Fruit fly (Drosophila melanogaster) whole organism, wandering third instar larva: ENCODE measurements around the gene CG9171.

Source experiments
- CG9705 ChIP-seq: fragments of 200-800 bp; sonication (Bioruptor generic); optimal IDR thresholded peaks from 2 replicates; lab custom pipeline; 2018; ENCODE audit warnings: missing biosample characterization, mild to moderate bottlenecking, missing genetic modification characterization
- Dfd ChIP-seq: fragments of >200 bp; optimal IDR thresholded peaks from 2 replicates; lab custom pipeline; 2017; ENCODE audit warnings: missing biosample characterization, missing genetic modification characterization
- Dif ChIP-seq: fragments of 200-275, 200-300 bp; sonication (Bioruptor generic); optimal IDR thresholded peaks from 2 replicates; lab custom pipeline; 2018; ENCODE audit warnings: missing biosample characterization, missing genetic modification characterization; ENCODE audit not compliant: partially characterized antibody
- Hnf4 ChIP-seq: fragments of 200-800 bp; sonication (Bioruptor generic); optimal IDR thresholded peaks from 2 replicates; lab custom pipeline; 2016; ENCODE audit warnings: missing biosample characterization, mild to moderate bottlenecking, missing genetic modification characterization
- Hr78 ChIP-seq: fragments of >200 bp; optimal IDR thresholded peaks from 2 replicates; lab custom pipeline; 2017; ENCODE audit warnings: missing biosample characterization, missing genetic modification characterization
- Jra ChIP-seq: sonication (Bioruptor generic); optimal IDR thresholded peaks from 2 replicates; lab custom pipeline; 2016; ENCODE audit warnings: missing biosample characterization, missing genetic modification characterization
- Mio ChIP-seq: sonication (Bioruptor generic); optimal IDR thresholded peaks from 2 replicates; lab custom pipeline; 2016; ENCODE audit warnings: missing biosample characterization, missing genetic modification characterization
- OdsH ChIP-seq: fragments of 200-800 bp; sonication (Bioruptor generic); optimal IDR thresholded peaks from 2 replicates; lab custom pipeline; 2016; ENCODE audit warnings: missing biosample characterization, mild to moderate bottlenecking, missing genetic modification characterization
- Rel ChIP-seq, 2 experiments: fragments of 200-800 bp; sonication (Bioruptor generic) in 1 of 2; optimal IDR thresholded peaks; 2 replicates in 1 of 2; 3 replicates in 1 of 2; lab custom pipeline; 2016 to 2019; ENCODE audit warnings: mild to moderate bottlenecking in 2 of 2, missing biosample characterization in 2 of 2, missing genetic modification characterization in 2 of 2, moderate library complexity in 1 of 2
- brk ChIP-seq: fragments of 200-800 bp; sonication (Bioruptor generic); optimal IDR thresholded peaks from 2 replicates; lab custom pipeline; 2016; ENCODE audit warnings: missing biosample characterization, mild to moderate bottlenecking, missing genetic modification characterization
- pan ChIP-seq: fragments of >200 bp; optimal IDR thresholded peaks from 2 replicates; lab custom pipeline; 2017
- psq ChIP-seq: fragments of 200-800 bp; sonication (Bioruptor generic); optimal IDR thresholded peaks from 3 replicates; lab custom pipeline; 2017; ENCODE audit warnings: missing biosample characterization, mild to moderate bottlenecking, missing genetic modification characterization, moderate library complexity
- rgr ChIP-seq: fragments of 200-800 bp; sonication (Bioruptor generic); optimal IDR thresholded peaks from 3 replicates; lab custom pipeline; 2016; ENCODE audit warnings: missing biosample characterization, mild to moderate bottlenecking, missing genetic modification characterization
- sage ChIP-seq: fragments of 200-800 bp; sonication (Bioruptor generic); optimal IDR thresholded peaks from 2 replicates; lab custom pipeline; 2016; ENCODE audit warnings: missing biosample characterization, mild to moderate bottlenecking, missing genetic modification characterization

dm6 chr2L:5820930-5821329 lies 20.9 kb upstream of the CG9171 start:
- TF ChIP-seq Hnf4 (GFP tag; lab: Kevin White, UChicago) (no peak), Mio (GFP tag; lab: Kevin White, UChicago) (no peak), pan (lab: Kevin White, UChicago) (no peak), Rel (GFP tag; optimal IDR thresholded peaks at IDR 0.05; lab: Kevin White, UChicago) (no peak), Rel (tag; optimal IDR thresholded peaks at IDR 0.05; lab: Kevin White, UChicago) (no peak), brk (GFP tag; lab: Kevin White, UChicago) (no peak), CG9705 (no peak), OdsH (GFP tag; lab: Kevin White, UChicago) (no peak), Jra (GFP tag; lab: Kevin White, UChicago) (no peak), Dif (GFP tag; lab: Kevin White, UChicago) (no peak), sage (GFP tag; lab: Kevin White, UChicago) (no peak), Dfd (GFP tag; lab: Kevin White, UChicago) (peak; percentile 95), Hr78 (GFP tag; lab: Kevin White, UChicago) (no peak), rgr (no peak), psq (GFP tag; lab: Kevin White, UChicago) (no peak)
